Worm (Caenorhabditis elegans): ENCODE measurements around the gene unc-132.

unc-132 gene

DNA sequence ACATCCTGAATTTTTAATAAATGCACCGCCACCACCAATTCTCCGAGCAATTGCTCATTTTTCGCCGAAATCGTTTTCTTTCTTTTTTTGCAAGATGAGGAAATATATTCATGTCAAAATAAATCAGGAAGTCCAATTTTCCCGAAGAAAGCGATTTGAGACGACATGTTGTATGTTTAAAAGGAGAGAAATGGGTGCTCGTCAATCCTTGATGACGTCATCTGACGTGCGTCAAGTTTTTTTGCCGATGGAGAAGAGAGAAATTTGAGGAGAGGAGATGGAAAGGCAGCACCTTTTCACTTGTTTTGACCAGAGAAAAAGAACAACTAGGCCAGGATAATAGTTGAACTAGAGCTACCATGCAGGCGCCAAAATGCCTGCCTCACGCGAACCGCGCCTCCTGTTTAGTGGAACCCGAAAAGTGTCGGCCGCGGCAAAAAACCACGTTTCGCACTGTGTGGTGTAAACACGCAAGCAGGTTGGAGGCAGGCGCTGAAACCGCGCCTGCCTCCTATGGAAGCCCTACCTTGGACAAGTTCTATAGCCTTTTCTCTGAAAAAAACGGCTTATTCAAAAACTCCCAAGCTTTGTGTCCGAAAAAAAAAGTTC lies 29.5 kb downstream of the unc-132 start:
- TF ChIP-seq klf-2 (GFP tag; conservative IDR thresholded peaks at IDR 0.05) (no peak), tab-1 (GFP tag; IDR thresholded peaks at IDR 0.05) (no peak), ref-1 (GFP tag; conservative IDR thresholded peaks at IDR 0.05) (no peak), ztf-23 (GFP tag; IDR thresholded peaks at IDR 0.05) (no peak), ztf-29 (GFP tag; IDR thresholded peaks at IDR 0.05) (no peak), cog-1 (tag; optimal IDR thresholded peaks at IDR 0.05) (no peak), T22C8.4 (GFP tag; IDR thresholded peaks at IDR 0.05) (no peak), med-1 (GFP tag; optimal IDR thresholded peaks at IDR 0.05; ENCODE audit: insufficient read depth) (no peak), flt-1 (GFP tag; IDR thresholded peaks at IDR 0.05) (no peak)

DNA sequence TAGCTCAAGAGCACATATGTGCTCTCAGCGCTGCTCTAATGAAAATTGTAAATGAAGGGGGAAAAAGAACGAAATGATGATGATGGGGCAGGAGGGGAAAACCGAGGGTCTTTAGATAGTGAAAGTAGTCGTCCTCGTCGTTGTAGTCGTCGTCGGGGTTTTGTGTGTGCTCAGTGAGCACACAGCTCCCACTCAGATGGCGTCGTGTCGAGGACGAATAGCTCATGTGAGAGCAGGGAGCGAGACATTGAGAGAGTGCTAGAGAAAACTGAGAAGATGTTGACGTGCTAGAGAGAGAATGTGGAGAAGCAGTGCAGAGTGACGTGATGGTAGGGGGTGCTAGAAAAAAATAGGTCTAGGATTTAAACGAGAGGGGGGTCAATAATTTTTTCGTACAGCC lies 30.8 kb downstream of the unc-132 start:
- TF ChIP-seq tab-1 (GFP tag; IDR thresholded peaks at IDR 0.05) (no peak), T22C8.4 (GFP tag; IDR thresholded peaks at IDR 0.05) (no peak), klf-2 (GFP tag; conservative IDR thresholded peaks at IDR 0.05) (no peak), ztf-29 (GFP tag; IDR thresholded peaks at IDR 0.05) (no peak), ztf-23 (GFP tag; IDR thresholded peaks at IDR 0.05) (no peak), flt-1 (GFP tag; IDR thresholded peaks at IDR 0.05) (no peak), cog-1 (tag; optimal IDR thresholded peaks at IDR 0.05) (no peak), med-1 (GFP tag; optimal IDR thresholded peaks at IDR 0.05; ENCODE audit: insufficient read depth) (no peak), ref-1 (GFP tag; conservative IDR thresholded peaks at IDR 0.05) (no peak)

DNA sequence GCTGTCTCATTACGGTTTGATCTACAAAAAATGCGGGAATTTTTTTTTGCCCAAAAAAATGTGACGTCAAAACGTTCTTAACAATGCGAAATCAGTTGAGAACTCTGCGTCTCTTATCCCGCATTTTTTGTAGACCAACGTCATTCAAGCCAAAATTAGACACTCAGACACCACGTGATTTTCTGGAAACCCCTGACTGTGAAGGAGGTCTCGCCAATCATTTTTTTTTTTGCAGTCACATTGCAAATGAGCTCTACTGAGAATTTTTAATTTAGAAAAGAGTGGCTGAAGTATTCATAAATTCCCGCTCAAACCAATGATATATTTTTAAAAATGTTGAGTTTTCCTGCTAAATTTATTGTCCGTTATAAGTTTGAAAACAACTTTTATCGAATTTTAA lies 31.6 kb downstream of the unc-132 start:
- no peak for TF ChIP-seq cog-1 (tag; optimal IDR thresholded peaks at IDR 0.05)
- no peak for TF ChIP-seq ref-1 (GFP tag; conservative IDR thresholded peaks at IDR 0.05)
- TF ChIP-seq ztf-29 (GFP tag; IDR thresholded peaks at IDR 0.05), result no peak
- TF ChIP-seq med-1 (GFP tag; optimal IDR thresholded peaks at IDR 0.05; ENCODE audit: insufficient read depth), result no peak
- TF ChIP-seq ztf-23 (GFP tag; IDR thresholded peaks at IDR 0.05), result no peak
- TF ChIP-seq klf-2 (GFP tag; conservative IDR thresholded peaks at IDR 0.05), result no peak
- TF ChIP-seq tab-1 (GFP tag; IDR thresholded peaks at IDR 0.05), result no peak
- no peak for TF ChIP-seq T22C8.4 (GFP tag; IDR thresholded peaks at IDR 0.05)
- TF ChIP-seq flt-1 (GFP tag; IDR thresholded peaks at IDR 0.05), result no peak

DNA sequence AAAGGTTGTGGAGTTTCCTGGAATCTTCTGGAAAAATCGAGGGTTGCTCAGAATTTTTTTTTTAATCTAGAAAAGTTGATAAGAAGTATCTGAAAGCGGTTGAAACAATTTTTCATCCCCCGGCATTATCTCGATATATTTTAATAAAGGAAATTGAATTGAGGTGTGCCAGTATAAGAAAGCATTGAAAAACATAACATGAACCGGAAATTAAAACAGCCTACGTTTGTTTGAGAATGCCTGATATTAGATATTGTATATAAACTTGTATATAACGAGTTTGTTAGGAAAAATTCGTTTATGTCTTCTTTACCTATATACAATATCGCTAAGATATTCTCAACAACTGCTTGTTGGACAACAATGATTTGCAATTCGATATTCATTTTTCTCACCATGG lies 37.9 kb downstream of the unc-132 start, which contains the start of gene str-30:
Gene str-30 (plus strand): TSS at position 301 of the 400 bp plus-strand sequence.
- TF ChIP-seq ztf-29 (GFP tag; IDR thresholded peaks at IDR 0.05) (no peak), klf-2 (GFP tag; conservative IDR thresholded peaks at IDR 0.05) (no peak), T22C8.4 (GFP tag; IDR thresholded peaks at IDR 0.05) (no peak), med-1 (GFP tag; optimal IDR thresholded peaks at IDR 0.05; ENCODE audit: insufficient read depth) (no peak), cog-1 (tag; optimal IDR thresholded peaks at IDR 0.05) (no peak), ztf-23 (GFP tag; IDR thresholded peaks at IDR 0.05) (no peak), flt-1 (GFP tag; IDR thresholded peaks at IDR 0.05) (no peak), tab-1 (GFP tag; IDR thresholded peaks at IDR 0.05) (no peak), ref-1 (GFP tag; conservative IDR thresholded peaks at IDR 0.05) (no peak)

- TF ChIP-seq cog-1 (tag; optimal IDR thresholded peaks at IDR 0.05) (no peak), ztf-29 (GFP tag; IDR thresholded peaks at IDR 0.05) (no peak), klf-2 (GFP tag; conservative IDR thresholded peaks at IDR 0.05) (no peak), tab-1 (GFP tag; IDR thresholded peaks at IDR 0.05) (no peak), ztf-23 (GFP tag; IDR thresholded peaks at IDR 0.05) (no peak), ref-1 (GFP tag; conservative IDR thresholded peaks at IDR 0.05) (no peak), T22C8.4 (GFP tag; IDR thresholded peaks at IDR 0.05) (no peak), flt-1 (GFP tag; IDR thresholded peaks at IDR 0.05) (no peak), med-1 (GFP tag; optimal IDR thresholded peaks at IDR 0.05; ENCODE audit: insufficient read depth) (no peak)
These were observed 51.5 kb downstream of the unc-132 start for ce11 chrV:3738409-3738808.

- TF ChIP-seq ztf-29 (GFP tag; IDR thresholded peaks at IDR 0.05) (no peak), T22C8.4 (GFP tag; IDR thresholded peaks at IDR 0.05) (no peak), klf-2 (GFP tag; conservative IDR thresholded peaks at IDR 0.05) (no peak), tab-1 (GFP tag; IDR thresholded peaks at IDR 0.05) (no peak), ref-1 (GFP tag; conservative IDR thresholded peaks at IDR 0.05) (no peak), ztf-23 (GFP tag; IDR thresholded peaks at IDR 0.05) (no peak), med-1 (GFP tag; optimal IDR thresholded peaks at IDR 0.05; ENCODE audit: insufficient read depth) (no peak), cog-1 (tag; optimal IDR thresholded peaks at IDR 0.05) (no peak), flt-1 (GFP tag; IDR thresholded peaks at IDR 0.05) (no peak)
These were observed 52.4 kb downstream of the unc-132 start, which contains the start of gene hpo-36 for ce11 chrV:3739302-3739701. hpo-36 (minus strand) TSS chrV:3739402.

- TF ChIP-seq tab-1 (GFP tag; IDR thresholded peaks at IDR 0.05), result no peak
- TF ChIP-seq ref-1 (GFP tag; conservative IDR thresholded peaks at IDR 0.05), result no peak
- TF ChIP-seq cog-1 (tag; optimal IDR thresholded peaks at IDR 0.05), result no peak
- TF ChIP-seq med-1 (GFP tag; optimal IDR thresholded peaks at IDR 0.05; ENCODE audit: insufficient read depth), result no peak
- no peak for TF ChIP-seq ztf-29 (GFP tag; IDR thresholded peaks at IDR 0.05)
- no peak for TF ChIP-seq ztf-23 (GFP tag; IDR thresholded peaks at IDR 0.05)
These were observed 56.3 kb downstream of the unc-132 start, which contains the start of gene mtm-9 for ce11 chrV:3743172-3743626. mtm-9 (plus strand) TSS chrV:3743576.

DNA sequence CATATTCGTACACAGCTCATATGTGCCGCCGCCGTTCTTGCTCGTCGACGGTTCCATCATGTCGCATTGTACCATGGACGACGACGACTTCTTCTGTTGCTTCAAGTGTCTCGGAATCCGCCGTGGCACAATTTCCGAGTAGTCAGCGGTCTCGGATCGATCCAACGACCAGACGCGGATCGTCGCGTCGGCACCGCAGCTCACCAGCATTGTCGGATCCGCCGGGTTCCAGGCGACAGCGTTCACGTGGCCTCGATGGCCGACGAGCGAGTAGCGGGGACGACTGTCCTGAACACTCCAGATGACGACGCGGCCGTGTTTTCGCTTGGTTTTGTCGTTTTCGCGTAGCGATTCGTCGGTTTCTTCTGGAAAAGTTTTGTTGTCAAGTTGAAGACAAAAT lies 63.4 kb downstream of the unc-132 start:
- TF ChIP-seq tab-1 (GFP tag; IDR thresholded peaks at IDR 0.05) (no peak), flt-1 (GFP tag; IDR thresholded peaks at IDR 0.05) (no peak), klf-2 (GFP tag; conservative IDR thresholded peaks at IDR 0.05) (no peak), med-1 (GFP tag; optimal IDR thresholded peaks at IDR 0.05; ENCODE audit: insufficient read depth) (no peak), cog-1 (tag; optimal IDR thresholded peaks at IDR 0.05) (no peak), ref-1 (GFP tag; conservative IDR thresholded peaks at IDR 0.05) (no peak), ztf-29 (GFP tag; IDR thresholded peaks at IDR 0.05) (no peak), T22C8.4 (GFP tag; IDR thresholded peaks at IDR 0.05) (no peak), ztf-23 (GFP tag; IDR thresholded peaks at IDR 0.05) (no peak)
